Fruit fly (Drosophila melanogaster) whole organism, adult: ENCODE measurements around the gene CG13842.
A peak's percentile ranks its signal among the peaks of the same experiment; 100 is the strongest.

Experiments
- CG11617 ChIP-seq: fragments of 200-800 bp; sonication (Bioruptor generic); optimal IDR thresholded peaks from 2 replicates; lab custom pipeline; 2017; ENCODE audit warnings: mild to moderate bottlenecking, missing biosample characterization, missing genetic modification reagents, missing genetic modification characterization
- CG12768 ChIP-seq: fragments of 200-800 bp; sonication (Bioruptor generic); optimal IDR thresholded peaks from 2 replicates; lab custom pipeline; 2017; ENCODE audit warnings: missing biosample characterization, missing genetic modification characterization, mild to moderate bottlenecking, moderate library complexity, missing genetic modification reagents
- CG14711 ChIP-seq: fragments of 200-800 bp; sonication (Bioruptor generic); optimal IDR thresholded peaks from 2 replicates; lab custom pipeline; 2018; ENCODE audit warnings: missing biosample characterization, mild to moderate bottlenecking, missing genetic modification characterization, moderate library complexity
- CG1620 ChIP-seq: fragments of 200-800 bp; sonication (Bioruptor generic); optimal IDR thresholded peaks from 2 replicates; lab custom pipeline; 2016; ENCODE audit warnings: missing biosample characterization, missing genetic modification characterization
- CG7045 ChIP-seq: fragments of 200-800 bp; sonication (Bioruptor generic); optimal IDR thresholded peaks from 2 replicates; lab custom pipeline; 2017; ENCODE audit warnings: missing biosample characterization, mild to moderate bottlenecking, missing genetic modification characterization
- CG7101 ChIP-seq: fragments of 200-800 bp; sonication (Bioruptor generic); optimal IDR thresholded peaks from 2 replicates; lab custom pipeline; 2018; ENCODE audit warnings: missing biosample characterization, mild to moderate bottlenecking, missing genetic modification characterization, moderate library complexity
- Clk ChIP-seq: fragments of 200-800 bp; sonication (Bioruptor generic); optimal IDR thresholded peaks from 2 replicates; lab custom pipeline; 2017; ENCODE audit warnings: missing biosample characterization, missing genetic modification characterization
- Crg-1 ChIP-seq: fragments of 200-800 bp; sonication (Bioruptor generic); optimal IDR thresholded peaks from 2 replicates; lab custom pipeline; 2016; ENCODE audit warnings: missing biosample characterization, missing genetic modification characterization
- Hr96 ChIP-seq: fragments of 200-800 bp; sonication (Bioruptor generic); optimal IDR thresholded peaks from 2 replicates; lab custom pipeline; 2016; ENCODE audit warnings: missing biosample characterization, missing genetic modification characterization
- Mnt ChIP-seq: fragments of 200-800 bp; sonication (Bioruptor generic); optimal IDR thresholded peaks from 2 replicates; lab custom pipeline; 2016; ENCODE audit warnings: missing biosample characterization, mild to moderate bottlenecking, missing genetic modification characterization
- bab1 ChIP-seq: fragments of 200-800 bp; sonication (Bioruptor generic); optimal IDR thresholded peaks from 3 replicates; lab custom pipeline; 2019; ENCODE audit warnings: missing biosample characterization, mild to moderate bottlenecking, missing genetic modification characterization, moderate library complexity
- cic ChIP-seq: fragments of 200-800 bp; sonication (Bioruptor generic); optimal IDR thresholded peaks from 2 replicates; lab custom pipeline; 2017; ENCODE audit warnings: missing biosample characterization, mild to moderate bottlenecking, missing genetic modification characterization, moderate library complexity
- cnc ChIP-seq, 2 experiments: fragments of >200 bp; optimal IDR thresholded peaks; 2 replicates each; lab custom pipeline; 2017
- kay ChIP-seq: fragments of 200-800 bp; sonication (Bioruptor generic); peaks from one replicate; lab custom pipeline; 2016; ENCODE audit warnings: missing biosample characterization, missing genetic modification characterization, borderline replicate concordance
- ovo ChIP-seq: fragments of 200-800 bp; sonication (Bioruptor generic); optimal IDR thresholded peaks from 2 replicates; lab custom pipeline; 2016; ENCODE audit warnings: missing biosample characterization, missing genetic modification characterization
- pad ChIP-seq: fragments of 200-800 bp; sonication (Bioruptor generic); optimal IDR thresholded peaks from 3 replicates; lab custom pipeline; 2017; ENCODE audit warnings: missing biosample characterization, missing genetic modification characterization, mild to moderate bottlenecking, moderate library complexity, missing genetic modification reagents
- tj ChIP-seq: fragments of 200-800 bp; sonication (Bioruptor generic); optimal IDR thresholded peaks from 3 replicates; lab custom pipeline; 2017; ENCODE audit warnings: missing biosample characterization, mild to moderate bottlenecking, missing genetic modification characterization, moderate library complexity

Gene CG13842

DNA sequence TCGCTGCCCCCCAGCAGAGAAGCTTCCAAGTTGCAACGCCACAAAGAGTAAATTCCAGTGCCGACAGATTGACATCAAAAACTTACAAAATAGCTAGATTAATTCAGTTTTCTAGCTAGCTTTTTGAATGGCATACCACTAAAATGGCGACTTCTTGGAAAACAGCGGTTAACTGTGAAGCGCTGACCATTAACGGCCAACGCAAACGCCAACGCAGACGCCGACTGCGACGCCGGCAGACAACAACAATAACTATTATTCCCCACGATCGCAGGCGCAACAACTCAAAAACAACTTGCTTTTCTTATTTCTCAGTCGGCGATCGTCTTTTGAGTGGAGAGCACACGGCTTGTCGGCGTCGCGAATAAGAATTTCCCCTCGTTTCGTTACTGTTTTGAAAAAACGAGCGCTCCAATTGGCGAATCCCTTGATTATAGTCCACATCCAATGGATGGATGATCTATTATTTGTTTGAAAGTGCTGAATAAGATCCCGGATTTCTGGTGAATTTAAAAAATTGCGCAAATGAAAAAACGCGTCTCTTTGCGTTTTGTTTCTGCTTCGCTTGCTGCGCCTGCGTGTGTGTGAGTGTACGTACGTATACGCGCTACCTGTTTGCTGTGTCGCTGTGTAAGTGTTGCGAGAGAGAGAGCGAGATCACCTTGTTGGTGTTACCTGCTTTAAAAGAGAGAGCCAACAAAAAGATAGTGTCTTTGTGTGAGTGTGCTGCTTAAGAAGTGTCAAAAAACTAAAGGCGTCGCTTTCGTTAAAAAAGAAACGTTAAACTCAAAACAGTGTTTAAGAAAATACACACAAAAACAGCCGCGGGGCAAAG lies 40.4 kb downstream of the CG13842 start:
- TF ChIP-seq tj (peak; percentile 96), CG11617 (GFP tag; lab: Kevin White, UChicago) (no peak), Mnt (GFP tag; lab: Kevin White, UChicago) (peak; percentile 8), CG1620 (GFP tag; lab: Kevin White, UChicago) (no peak), Hr96 (peak; percentile 26), CG12768 (no peak), ovo (peak; percentile 32), cnc (optimal IDR thresholded peaks at IDR 0.05; lab: Kevin White, UChicago) (no peak), Crg-1 (GFP tag; lab: Kevin White, UChicago) (no peak), kay (GFP tag; lab: Kevin White, UChicago) (no peak), Clk (GFP tag; lab: Kevin White, UChicago) (no peak), cic (no peak), bab1 (GFP tag; lab: Kevin White, UChicago) (peak; percentile 50), pad (peak; percentile 94)

DNA sequence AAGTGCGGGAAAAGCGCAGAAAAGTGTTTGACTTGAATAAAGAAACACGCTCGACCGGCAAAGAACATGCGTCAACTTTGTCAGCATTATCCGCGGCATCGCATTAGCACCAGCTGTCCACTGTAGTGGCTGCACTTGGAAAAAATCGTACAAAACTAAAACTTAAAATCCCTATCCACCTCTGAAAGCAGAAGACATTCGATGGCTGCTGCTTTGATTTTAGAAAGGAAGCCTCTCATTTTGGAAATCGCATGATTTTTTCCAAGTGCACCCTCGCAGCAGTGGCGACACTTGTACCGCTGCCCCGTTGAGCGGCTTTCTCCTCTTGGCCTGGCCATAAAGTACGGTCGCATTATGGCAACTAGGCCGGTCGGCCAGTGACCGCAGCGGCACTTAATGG lies 42.8 kb downstream of the CG13842 start:
- no peak for TF ChIP-seq tj
- no peak for TF ChIP-seq CG7045 (GFP tag; lab: Kevin White, UChicago)
- TF ChIP-seq CG1620 (GFP tag; lab: Kevin White, UChicago) = no peak
- no peak for TF ChIP-seq CG11617 (GFP tag; lab: Kevin White, UChicago)
- TF ChIP-seq cnc (optimal IDR thresholded peaks at IDR 0.05; lab: Kevin White, UChicago) = no peak
- TF ChIP-seq CG7101 (tag; lab: Kevin White, UChicago) = no peak
- no peak for TF ChIP-seq ovo
- TF ChIP-seq pad = no peak

DNA sequence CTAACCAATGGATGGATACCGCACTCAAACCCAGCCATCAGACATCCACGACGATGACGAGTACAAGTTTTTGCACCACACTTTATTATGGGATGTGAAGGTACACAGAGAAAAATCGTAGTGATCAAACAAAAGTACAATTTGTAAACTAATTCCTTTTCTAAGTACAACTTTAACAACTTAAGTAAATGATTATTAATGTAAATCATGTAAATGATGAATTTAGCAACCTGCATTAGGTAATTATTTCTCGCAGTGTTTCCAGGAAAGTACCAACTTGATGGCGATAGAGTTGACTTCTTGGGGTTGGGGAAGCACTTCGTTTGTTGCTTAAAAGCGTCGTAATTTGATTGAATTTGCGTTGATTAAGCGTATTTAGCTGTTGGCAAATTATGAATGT lies 44.0 kb downstream of the CG13842 start:
- TF ChIP-seq Hr96 (no peak), kay (GFP tag; lab: Kevin White, UChicago) (no peak), CG12768 (no peak), CG1620 (GFP tag; lab: Kevin White, UChicago) (no peak), cic (no peak), Crg-1 (GFP tag; lab: Kevin White, UChicago) (no peak), CG14711 (tag; lab: Kevin White, UChicago) (no peak), CG11617 (GFP tag; lab: Kevin White, UChicago) (no peak)
